Worm (Caenorhabditis elegans): ENCODE measurements around the gene sre-47.
A peak's percentile ranks its signal among the peaks of the same experiment; 100 is the strongest.

Gene sre-47

ce11 chrII:13945527-13945926 lies 38.9 kb downstream of the sre-47 start:
- no peak for TF ChIP-seq egl-27 (tag; optimal IDR thresholded peaks at IDR 0.05)
- peak; percentile 44 for TF ChIP-seq elt-2 (tag; optimal IDR thresholded peaks at IDR 0.05)
- TF ChIP-seq dsc-1 (tag; optimal IDR thresholded peaks at IDR 0.05), result no peak
- TF ChIP-seq ces-1 (GFP tag; optimal IDR thresholded peaks at IDR 0.05), result no peak

- no peak for TF ChIP-seq xbp-1 (tag; optimal IDR thresholded peaks at IDR 0.05)
- TF ChIP-seq egl-13 (tag; optimal IDR thresholded peaks at IDR 0.05), result no peak
- TF ChIP-seq nhr-84 (tag; optimal IDR thresholded peaks at IDR 0.05), result no peak
- TF ChIP-seq nhr-76 (tag; optimal IDR thresholded peaks at IDR 0.05), result no peak
- TF ChIP-seq zag-1 (tag; optimal IDR thresholded peaks at IDR 0.05), result no peak
- TF ChIP-seq unc-130 (tag; optimal IDR thresholded peaks at IDR 0.05), result no peak
These were observed 44.9 kb downstream of the sre-47 start, which contains the start of gene W07G1.1 for ce11 chrII:13939531-13939930. TSS of gene W07G1.1 (minus strand) at chrII:13939631.

DNA sequence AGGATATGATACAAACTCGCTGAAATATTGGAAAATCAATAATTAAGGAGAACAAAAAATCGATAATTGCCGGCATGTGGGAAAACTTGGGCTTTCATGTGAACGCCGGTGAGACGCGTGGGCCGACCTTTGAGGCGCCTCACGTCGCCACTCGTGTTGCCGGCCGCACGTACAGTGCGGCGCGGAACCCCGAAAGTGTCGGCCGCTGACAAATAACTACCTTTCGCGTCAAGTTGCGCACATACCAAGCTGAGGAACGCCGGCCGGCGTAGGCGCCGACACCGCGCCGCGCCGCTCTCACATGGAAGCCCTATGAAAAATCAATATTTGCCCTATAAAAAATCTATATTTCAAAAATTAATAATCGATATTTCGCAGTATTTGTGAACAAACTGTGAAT lies 46.2 kb downstream of the sre-47 start:
- no peak for TF ChIP-seq C16A3.4 (tag; optimal IDR thresholded peaks at IDR 0.05)
- TF ChIP-seq aha-1 (tag; optimal IDR thresholded peaks at IDR 0.05), result no peak
- no peak for TF ChIP-seq C04F5.9 (tag; optimal IDR thresholded peaks at IDR 0.05)
- no peak for TF ChIP-seq lin-14 (GFP tag; optimal IDR thresholded peaks at IDR 0.05)
- no peak for TF ChIP-seq ceh-8 (GFP tag; optimal IDR thresholded peaks at IDR 0.05)
- TF ChIP-seq unc-86 (tag; optimal IDR thresholded peaks at IDR 0.05), result no peak
- no peak for TF ChIP-seq F16B12.6 (tag; optimal IDR thresholded peaks at IDR 0.05)

DNA sequence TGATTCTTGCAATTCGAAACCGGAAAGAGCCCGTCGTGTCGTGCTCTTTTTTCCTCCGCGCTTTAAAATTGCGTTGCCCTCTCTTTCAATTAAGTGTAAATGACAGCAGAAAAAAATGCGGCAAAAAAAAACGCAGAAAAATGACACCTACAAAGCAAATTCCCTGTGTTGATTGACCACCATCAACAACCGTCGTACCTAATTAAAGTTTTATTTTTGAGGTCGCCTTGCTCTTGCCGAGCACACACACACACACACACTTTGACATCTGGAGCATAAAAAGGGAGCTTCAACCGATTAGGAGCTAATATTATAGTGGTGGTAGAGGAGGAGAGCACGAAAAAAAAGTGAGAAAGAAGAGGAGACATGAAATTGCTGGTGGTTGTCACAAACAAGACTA lies 48.5 kb downstream of the sre-47 start:
- TF ChIP-seq lin-15B (tag; optimal IDR thresholded peaks at IDR 0.05), result no peak
- no peak for TF ChIP-seq lsy-2 (tag; optimal IDR thresholded peaks at IDR 0.05)
- peak; percentile 55 for TF ChIP-seq lin-14 (GFP tag; optimal IDR thresholded peaks at IDR 0.05)
- TF ChIP-seq fos-1 (tag; optimal IDR thresholded peaks at IDR 0.05), result no peak
- no peak for TF ChIP-seq lir-3 (tag; optimal IDR thresholded peaks at IDR 0.05; ENCODE audit: poor library complexity)
- TF ChIP-seq efl-1 (optimal IDR thresholded peaks at IDR 0.05), result no peak
- TF ChIP-seq efl-1 (GFP tag; optimal IDR thresholded peaks at IDR 0.05 in 1 of 2), result peak in 1 of 2 experiments; percentile 78
- no peak for TF ChIP-seq nhr-20 (tag; optimal IDR thresholded peaks at IDR 0.05)
- TF ChIP-seq ceh-8 (GFP tag; optimal IDR thresholded peaks at IDR 0.05), result peak; percentile 52
- no peak for TF ChIP-seq nhr-237 (tag; optimal IDR thresholded peaks at IDR 0.05)
- TF ChIP-seq sox-4 (tag; optimal IDR thresholded peaks at IDR 0.05), result no peak
- no peak for TF ChIP-seq F16B12.6 (tag; optimal IDR thresholded peaks at IDR 0.05)
- no peak for TF ChIP-seq C16A3.4 (tag; optimal IDR thresholded peaks at IDR 0.05)
- TF ChIP-seq vab-15 (tag; optimal IDR thresholded peaks at IDR 0.05), result no peak
- no peak for TF ChIP-seq nhr-90 (tag; optimal IDR thresholded peaks at IDR 0.05; ENCODE audit: poor library complexity)
- TF ChIP-seq ceh-82 (tag; optimal IDR thresholded peaks at IDR 0.05), result no peak
- peak; percentile 17 for TF ChIP-seq egl-13 (tag; optimal IDR thresholded peaks at IDR 0.05)
- no peak for TF ChIP-seq hlh-17 (GFP tag; optimal IDR thresholded peaks at IDR 0.05; ENCODE audit: borderline replicate concordance)
- no peak for TF ChIP-seq swsn-7 (tag; optimal IDR thresholded peaks at IDR 0.05)

- TF ChIP-seq ama-1 (optimal IDR thresholded peaks at IDR 0.05) (no peak), efl-1 (optimal IDR thresholded peaks at IDR 0.05) (no peak), efl-1 (GFP tag; optimal IDR thresholded peaks at IDR 0.05 in 1 of 2) (peak in 1 of 2 experiments; percentile 61), egl-13 (tag; optimal IDR thresholded peaks at IDR 0.05) (no peak), mab-9 (GFP tag; IDR thresholded peaks at IDR 0.05) (no peak), ceh-63 (GFP tag; optimal IDR thresholded peaks at IDR 0.05) (peak; percentile 76), lin-14 (GFP tag; optimal IDR thresholded peaks at IDR 0.05) (peak; percentile 47), dpl-1 (GFP tag; optimal IDR thresholded peaks at IDR 0.05) (no peak), nhr-77 (tag; optimal IDR thresholded peaks at IDR 0.05) (no peak), nhr-28 (tag; optimal IDR thresholded peaks at IDR 0.05) (no peak), elt-2 (tag; optimal IDR thresholded peaks at IDR 0.05) (no peak), dsc-1 (tag; optimal IDR thresholded peaks at IDR 0.05) (no peak), pqm-1 (tag; optimal IDR thresholded peaks at IDR 0.05) (no peak), blmp-1 (tag; optimal IDR thresholded peaks at IDR 0.05) (no peak), nhr-47 (tag; optimal IDR thresholded peaks at IDR 0.05) (no peak), ces-1 (GFP tag; optimal IDR thresholded peaks at IDR 0.05) (no peak), ceh-8 (GFP tag; optimal IDR thresholded peaks at IDR 0.05) (peak; percentile 56)
These were observed 50.9 kb downstream of the sre-47 start for ce11 chrII:13933534-13933933.

Measured in whole organism, L1 larva.